Worm (Caenorhabditis elegans) whole organism, late embryonic: Measurements from ENCODE around the gene mccc-2.

Experiments
- ama-1 ChIP-seq: fragments of 150-350 bp; optimal IDR thresholded peaks from 2 replicates; lab custom pipeline; 2014
- elt-2 ChIP-seq: sonication (generic microtip); optimal IDR thresholded peaks from 2 replicates; lab custom pipeline; 2016; ENCODE audit warnings: missing genetic modification reagents, missing genetic modification characterization, missing compliant biosample characterization
- nfya-1 ChIP-seq: sonication (generic microtip); optimal IDR thresholded peaks from 2 replicates; lab custom pipeline; 2017; ENCODE audit warnings: missing genetic modification characterization, mild to moderate bottlenecking, missing compliant biosample characterization, antibody characterized with exemption, moderate library complexity
- pqm-1 ChIP-seq: sonication (generic microtip); optimal IDR thresholded peaks from 2 replicates; lab custom pipeline; 2016; ENCODE audit warnings: missing genetic modification characterization, missing compliant biosample characterization
- tbx-2 ChIP-seq: sonication (generic microtip); optimal IDR thresholded peaks from 2 replicates; lab custom pipeline; 2016; ENCODE audit warnings: missing genetic modification characterization, missing compliant biosample characterization
- unc-86 ChIP-seq: sonication (generic microtip); optimal IDR thresholded peaks from 2 replicates; lab custom pipeline; 2016; ENCODE audit warnings: missing genetic modification characterization, missing compliant biosample characterization

- TF ChIP-seq ama-1 (lab: Kevin White, UChicago): no peak
- no peak for TF ChIP-seq nfya-1 (tag; lab: Kevin White, UChicago)
- TF ChIP-seq elt-2 (tag; lab: Kevin White, UChicago): no peak
- TF ChIP-seq pqm-1: no peak
- no peak for TF ChIP-seq tbx-2 (tag; lab: Kevin White, UChicago)
- TF ChIP-seq unc-86: no peak
Observed at ce11 chrIII:9045838-9046237, 43.3 kb downstream of the mccc-2 start, which contains the start of gene R107.2.
